Fruit fly (Drosophila melanogaster): Measurements from ENCODE around the gene Pebp1.

dm6 chr3R:22421618-22422017 lies 44.2 kb upstream of the Pebp1 start:
- no peak for TF ChIP-seq h (optimal IDR thresholded peaks at IDR 0.05)
- TF ChIP-seq Myc (optimal IDR thresholded peaks at IDR 0.05): no peak
- TF ChIP-seq Sin3A (optimal IDR thresholded peaks at IDR 0.05): no peak
- no peak for TF ChIP-seq ttk (optimal IDR thresholded peaks at IDR 0.05)

Data from Kc167 (cell line).